Worm (Caenorhabditis elegans): ENCODE measurements around the gene F41F3.3.

F41F3.3 gene

DNA sequence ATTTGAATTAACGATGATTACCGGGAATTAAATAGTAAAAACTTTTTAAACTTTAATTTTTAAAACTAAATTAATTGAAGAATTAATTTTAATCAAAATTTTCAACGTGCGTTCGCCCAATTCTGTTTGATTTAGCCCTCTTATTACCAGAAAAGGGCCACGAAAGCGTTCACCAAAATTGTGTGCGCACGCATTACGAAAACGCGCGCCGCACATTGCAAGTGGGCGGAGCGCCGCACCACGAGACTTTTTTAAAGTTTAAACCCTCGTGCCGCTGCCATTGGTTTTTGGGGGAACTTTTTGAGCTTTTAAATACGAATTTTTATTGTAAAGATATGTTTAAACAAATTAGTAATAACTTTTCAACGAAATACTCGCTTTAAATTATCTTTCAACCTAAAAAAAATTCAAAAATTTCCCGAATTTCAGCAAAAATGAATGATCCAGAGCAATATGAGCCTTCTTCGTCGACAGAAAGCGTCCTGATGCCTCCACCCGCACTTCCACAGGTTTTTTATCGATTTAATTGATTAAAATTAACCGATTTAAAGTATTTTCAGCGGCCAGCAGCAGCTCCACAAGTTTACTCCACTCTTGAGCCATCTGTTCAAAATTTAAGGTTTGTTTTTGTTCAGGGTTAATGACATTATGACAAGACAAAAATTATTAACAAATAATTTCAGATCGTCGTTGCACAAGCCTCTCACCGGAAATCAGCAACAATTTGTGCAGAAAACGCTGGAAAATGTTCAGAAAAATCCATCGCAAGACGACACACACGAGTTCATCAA lies 38.8 kb upstream of the F41F3.3 start, which contains the start of gene taf-10:
TSS of gene taf-10 (plus strand) at position 424 of the 791 bp plus-strand sequence.
- TF ChIP-seq F13C5.2 (tag; optimal IDR thresholded peaks at IDR 0.05) (peak; percentile 54), pes-1 (GFP tag; IDR thresholded peaks at IDR 0.05) (no peak)

DNA sequence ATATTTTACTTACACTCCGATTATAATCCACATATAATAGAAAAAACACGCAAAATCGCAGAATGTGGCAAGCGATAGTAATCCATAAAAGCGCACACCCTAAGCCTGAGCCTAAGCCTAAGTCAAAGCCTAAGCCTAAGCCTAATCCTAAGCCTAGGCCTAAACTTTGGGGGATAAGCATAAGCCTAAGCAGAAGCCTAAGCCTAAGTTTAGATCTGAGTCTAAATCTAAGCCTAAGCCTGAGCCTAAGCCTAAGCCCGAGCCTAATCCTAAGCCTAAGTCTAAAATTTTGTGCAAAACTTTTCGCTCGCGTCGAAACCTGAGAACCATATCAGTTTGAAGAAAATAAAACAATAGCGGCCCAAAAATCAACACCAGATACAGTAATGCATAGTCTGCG lies 36.1 kb upstream of the F41F3.3 start:
- TF ChIP-seq ceh-36 (tag; optimal IDR thresholded peaks at IDR 0.05): peak; percentile 73
- TF ChIP-seq F13C5.2 (tag; optimal IDR thresholded peaks at IDR 0.05): no peak

DNA sequence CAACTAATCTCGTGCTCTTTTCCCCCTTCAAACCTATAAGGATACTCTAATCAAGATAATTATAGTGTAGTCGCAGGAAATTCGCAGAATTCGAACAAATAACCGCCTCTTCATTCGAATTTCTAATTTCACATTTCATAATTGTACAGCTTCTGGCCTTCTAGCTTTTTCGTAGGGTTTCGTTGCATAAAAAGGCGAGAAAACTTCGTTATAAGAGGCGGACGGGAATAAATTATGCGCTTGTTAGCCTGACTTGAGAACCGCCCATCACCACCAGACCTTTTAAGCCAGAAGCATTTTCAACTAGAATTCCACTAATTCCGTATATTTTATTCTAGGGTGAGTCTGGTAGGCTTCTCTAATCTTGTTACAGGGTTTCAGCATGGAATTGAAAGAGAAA lies 33.6 kb upstream of the F41F3.3 start, which contains the start of gene K03B4.4:
TSS of gene K03B4.4 (plus strand) at position 301 of the 400 bp plus-strand sequence.
- TF ChIP-seq flt-1 (GFP tag; IDR thresholded peaks at IDR 0.05) (no peak), ceh-13 (GFP tag; optimal IDR thresholded peaks at IDR 0.05) (no peak), tbx-11 (GFP tag; IDR thresholded peaks at IDR 0.05) (no peak), ets-7 (tag; optimal IDR thresholded peaks at IDR 0.05) (no peak), B0310.2 (tag; optimal IDR thresholded peaks at IDR 0.05) (no peak), F13C5.2 (tag; optimal IDR thresholded peaks at IDR 0.05) (no peak), ama-1 (optimal IDR thresholded peaks at IDR 0.05) (no peak), ceh-36 (tag; optimal IDR thresholded peaks at IDR 0.05) (no peak), sea-1 (GFP tag; conservative IDR thresholded peaks at IDR 0.05) (no peak), hmbx-1 (tag; optimal IDR thresholded peaks at IDR 0.05) (no peak), pes-1 (GFP tag; IDR thresholded peaks at IDR 0.05) (no peak), aly-1 (tag; optimal IDR thresholded peaks at IDR 0.05) (no peak), hmg-4 (GFP tag; optimal IDR thresholded peaks at IDR 0.05) (no peak), scrt-1 (GFP tag; IDR thresholded peaks at IDR 0.05) (no peak), hnd-1 (tag; optimal IDR thresholded peaks at IDR 0.05) (no peak), tbx-37 (GFP tag; conservative IDR thresholded peaks at IDR 0.05) (no peak)

DNA sequence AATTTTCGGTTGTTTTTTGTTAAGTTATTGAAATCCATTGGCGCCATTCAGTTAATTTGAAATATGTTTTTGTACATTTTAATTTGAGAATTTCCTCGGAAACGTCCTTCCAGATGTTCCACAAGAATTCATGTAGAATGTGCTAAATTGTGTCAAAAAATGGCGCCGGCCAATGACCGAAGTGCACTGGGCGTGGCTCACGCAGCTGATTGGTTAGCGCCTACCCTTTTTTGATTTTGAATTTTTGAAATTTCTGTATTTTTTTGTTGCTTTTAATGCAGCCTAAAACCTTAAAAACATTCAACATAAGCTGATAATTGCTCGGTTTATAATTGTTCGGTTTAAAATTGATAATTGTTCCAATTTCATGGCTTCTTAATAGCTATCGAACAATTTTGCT lies 28.8 kb upstream of the F41F3.3 start:
- no peak for TF ChIP-seq ceh-13 (GFP tag; optimal IDR thresholded peaks at IDR 0.05)
- TF ChIP-seq ceh-36 (tag; optimal IDR thresholded peaks at IDR 0.05): no peak
- no peak for TF ChIP-seq hmg-4 (GFP tag; optimal IDR thresholded peaks at IDR 0.05)
- no peak for TF ChIP-seq sea-1 (GFP tag; conservative IDR thresholded peaks at IDR 0.05)
- TF ChIP-seq scrt-1 (GFP tag; IDR thresholded peaks at IDR 0.05): no peak
- no peak for TF ChIP-seq hmbx-1 (tag; optimal IDR thresholded peaks at IDR 0.05)
- no peak for TF ChIP-seq flt-1 (GFP tag; IDR thresholded peaks at IDR 0.05)
- no peak for TF ChIP-seq tbx-11 (GFP tag; IDR thresholded peaks at IDR 0.05)
- no peak for TF ChIP-seq aly-1 (tag; optimal IDR thresholded peaks at IDR 0.05)
- no peak for TF ChIP-seq B0310.2 (tag; optimal IDR thresholded peaks at IDR 0.05)
- no peak for TF ChIP-seq ama-1 (optimal IDR thresholded peaks at IDR 0.05)
- no peak for TF ChIP-seq F13C5.2 (tag; optimal IDR thresholded peaks at IDR 0.05)

DNA sequence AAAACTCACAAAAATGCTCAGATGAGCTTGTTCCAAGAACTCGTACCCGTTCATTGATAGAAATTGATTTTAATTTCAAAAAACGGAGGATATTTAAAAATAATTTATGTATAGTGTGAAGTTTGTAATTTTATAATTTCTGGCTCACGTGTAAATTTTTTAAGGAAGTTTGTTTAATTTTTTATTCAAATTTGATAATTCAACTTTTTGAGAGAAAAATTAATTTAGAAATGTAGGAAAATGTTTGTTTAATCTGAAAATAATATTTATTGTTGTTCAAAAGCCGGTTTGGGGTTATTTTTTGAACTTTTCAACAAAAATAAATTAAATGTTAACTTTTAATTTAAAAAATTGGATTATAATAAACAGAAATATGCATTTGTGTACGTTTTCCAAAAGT lies 28.1 kb upstream of the F41F3.3 start, which contains the start of gene K03B4.6:
TSS of gene K03B4.6 (minus strand) at position 101 of the 400 bp plus-strand sequence.
- TF ChIP-seq ceh-13 (GFP tag; optimal IDR thresholded peaks at IDR 0.05) (no peak), aly-1 (tag; optimal IDR thresholded peaks at IDR 0.05) (no peak), hnd-1 (tag; optimal IDR thresholded peaks at IDR 0.05) (no peak), sea-1 (GFP tag; conservative IDR thresholded peaks at IDR 0.05) (no peak), tbx-11 (GFP tag; IDR thresholded peaks at IDR 0.05) (no peak), ets-7 (tag; optimal IDR thresholded peaks at IDR 0.05) (no peak), flt-1 (GFP tag; IDR thresholded peaks at IDR 0.05) (no peak), tbx-37 (GFP tag; conservative IDR thresholded peaks at IDR 0.05) (no peak)

DNA sequence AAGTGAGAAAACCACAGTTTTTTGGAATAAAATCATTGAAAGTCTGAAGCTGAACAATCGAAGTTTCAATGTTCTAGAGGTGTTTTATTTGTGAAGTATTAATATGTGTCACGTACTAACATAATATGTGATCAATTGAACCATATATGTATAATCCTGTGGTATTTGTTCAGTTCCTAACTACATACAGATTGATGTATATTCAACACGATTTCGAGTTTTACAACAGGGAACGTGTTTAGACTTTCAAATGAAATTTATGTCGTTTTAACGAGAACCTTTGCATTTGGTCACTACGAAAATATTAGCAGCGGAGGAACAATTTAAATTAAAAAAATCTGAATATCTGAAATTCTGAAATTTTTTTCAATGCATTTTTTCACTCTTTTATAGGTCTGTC lies 26.5 kb upstream of the F41F3.3 start, which contains the start of gene K03B4.8:
TSS of gene K03B4.8 (minus strand) at position 101 of the 400 bp plus-strand sequence.
- no peak for TF ChIP-seq tbx-37 (GFP tag; conservative IDR thresholded peaks at IDR 0.05)
- no peak for TF ChIP-seq scrt-1 (GFP tag; IDR thresholded peaks at IDR 0.05)
- no peak for TF ChIP-seq pes-1 (GFP tag; IDR thresholded peaks at IDR 0.05)
- TF ChIP-seq F13C5.2 (tag; optimal IDR thresholded peaks at IDR 0.05): no peak
- TF ChIP-seq hmg-4 (GFP tag; optimal IDR thresholded peaks at IDR 0.05): no peak
- TF ChIP-seq ets-7 (tag; optimal IDR thresholded peaks at IDR 0.05): no peak
- no peak for TF ChIP-seq B0310.2 (tag; optimal IDR thresholded peaks at IDR 0.05)
- no peak for TF ChIP-seq sea-1 (GFP tag; conservative IDR thresholded peaks at IDR 0.05)
- TF ChIP-seq ama-1 (optimal IDR thresholded peaks at IDR 0.05): no peak
- no peak for TF ChIP-seq hmbx-1 (tag; optimal IDR thresholded peaks at IDR 0.05)
- TF ChIP-seq hnd-1 (tag; optimal IDR thresholded peaks at IDR 0.05): no peak
- TF ChIP-seq ceh-13 (GFP tag; optimal IDR thresholded peaks at IDR 0.05): no peak
- TF ChIP-seq aly-1 (tag; optimal IDR thresholded peaks at IDR 0.05): no peak
- no peak for TF ChIP-seq tra-4 (tag; optimal IDR thresholded peaks at IDR 0.05)
- TF ChIP-seq ceh-36 (tag; optimal IDR thresholded peaks at IDR 0.05): no peak

DNA sequence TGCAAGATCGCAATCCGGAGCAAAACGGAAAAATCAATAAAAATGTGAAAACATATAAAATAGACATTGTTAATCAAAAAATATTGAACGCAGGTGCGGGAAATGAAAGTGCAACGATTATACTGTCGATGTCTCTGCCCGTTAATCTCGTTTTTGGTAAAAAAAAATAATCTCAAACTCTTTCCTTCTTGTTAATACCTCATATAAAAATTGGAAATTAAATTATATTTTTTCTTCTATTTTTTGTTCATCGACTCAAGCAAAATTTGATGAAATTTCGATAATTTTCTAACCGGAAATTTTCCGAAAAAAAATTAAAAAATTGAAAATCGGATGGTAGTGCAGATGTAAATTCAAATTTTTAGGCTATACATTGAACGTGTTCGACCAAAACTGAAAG lies 24.4 kb upstream of the F41F3.3 start, which contains the start of gene K03B4.9:
TSS of gene K03B4.9 (minus strand) at position 101 of the 400 bp plus-strand sequence.
- TF ChIP-seq hnd-1 (tag; optimal IDR thresholded peaks at IDR 0.05): no peak

DNA sequence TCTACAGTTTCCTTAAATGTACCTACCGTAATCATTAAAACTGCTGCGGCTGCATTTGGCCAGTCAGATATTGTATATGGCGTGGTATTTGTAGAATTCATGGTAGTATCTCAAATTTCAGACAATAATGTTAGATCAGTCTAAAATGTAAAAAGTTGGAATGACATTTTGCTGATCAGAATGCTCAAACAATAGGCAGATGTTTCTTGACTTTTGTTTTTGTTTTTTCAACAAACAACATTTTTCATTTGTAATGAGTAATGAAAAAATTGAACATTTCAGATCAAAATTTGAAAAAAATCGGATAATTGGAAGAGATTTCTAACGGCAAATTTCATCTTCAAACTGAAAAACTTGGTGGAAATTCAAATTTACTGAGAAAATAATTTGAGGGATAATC lies 20.6 kb upstream of the F41F3.3 start, which contains the start of gene srx-77:
TSS of gene srx-77 (minus strand) at position 101 of the 400 bp plus-strand sequence.
- no peak for TF ChIP-seq B0310.2 (tag; optimal IDR thresholded peaks at IDR 0.05)
- no peak for TF ChIP-seq tbx-11 (GFP tag; IDR thresholded peaks at IDR 0.05)
